Fruit fly (Drosophila melanogaster) whole organism, pupa: Measurements from ENCODE around the gene Culd.

Experiments
- CG13204 ChIP-seq: fragments of 200-800 bp; sonication (Bioruptor generic); optimal IDR thresholded peaks from 2 replicates; lab custom pipeline; 2018; ENCODE audit warnings: missing biosample characterization, mild to moderate bottlenecking, missing genetic modification characterization, moderate library complexity
- Pif1B ChIP-seq: fragments of 200-800 bp; sonication (Bioruptor generic); optimal IDR thresholded peaks from 3 replicates; lab custom pipeline; 2016; ENCODE audit warnings: missing biosample characterization, missing genetic modification characterization

- TF ChIP-seq Pif1B (no peak), CG13204 (GFP tag; lab: Kevin White, UChicago) (no peak)
Observed at dm6 chr3L:8345182-8345581, 10.9 kb downstream of the Culd start.
